Worm (Caenorhabditis elegans) whole organism, midembryonic: ENCODE measurements around the gene C29F9.8.

Experiments used
- cog-1 ChIP-seq: sonication (generic microtip); optimal IDR thresholded peaks from 2 replicates; lab custom pipeline; 2016; ENCODE audit warnings: missing genetic modification characterization, missing compliant biosample characterization
- flt-1 ChIP-seq: fragments of 200-800 bp; sonication (Bioruptor generic); IDR thresholded peaks from 2 replicates; pipeline ENCODE4 v1.3.6; 2022; ENCODE audit warnings: missing genetic modification characterization, missing compliant biosample characterization
- ztf-23 ChIP-seq: fragments of 200-800 bp; sonication (Bioruptor generic); IDR thresholded peaks from 2 replicates; pipeline ENCODE4 v1.3.6; 2022; ENCODE audit warnings: missing genetic modification reagents, missing genetic modification characterization, missing compliant biosample characterization

DNA sequence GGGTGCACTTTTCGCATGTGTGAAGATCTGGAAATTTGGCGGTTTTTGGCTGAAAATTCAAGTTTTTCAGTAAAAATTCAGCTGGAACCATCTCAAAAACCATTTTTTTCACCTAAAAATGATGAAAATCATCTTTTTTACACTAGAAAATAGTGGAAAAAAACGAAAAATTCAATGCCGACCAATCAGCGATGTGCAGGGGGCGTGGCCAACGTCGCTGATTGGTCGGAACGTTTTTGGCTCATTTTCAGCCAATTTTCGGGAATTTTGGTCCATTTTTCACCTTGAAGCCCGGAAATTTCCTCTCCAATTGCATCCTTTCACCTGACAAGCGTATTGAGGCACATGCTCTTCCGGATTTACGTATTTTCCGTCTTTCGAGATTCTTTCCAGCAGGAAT, 12.5 kb downstream of the C29F9.8 start:
- TF ChIP-seq cog-1, result no peak
- TF ChIP-seq flt-1 (GFP tag; lab: Robert Waterston, UW), result no peak
- no peak for TF ChIP-seq ztf-23
